Worm (Caenorhabditis elegans): ENCODE data around the gene cyp-14A2.

cyp-14A2 gene

ce11 chrX:13283462-13283861 lies 14.0 kb upstream of the cyp-14A2 start (continued):
- TF ChIP-seq F55B11.4 (tag; optimal IDR thresholded peaks at IDR 0.05; ENCODE audit: borderline replicate concordance, insufficient read depth) = no peak
- TF ChIP-seq lin-40 (tag; optimal IDR thresholded peaks at IDR 0.05) = no peak
- peak; percentile 11 for TF ChIP-seq snpc-4 (GFP tag; optimal IDR thresholded peaks at IDR 0.05)
- TF ChIP-seq snpc-4 (tag; optimal IDR thresholded peaks at IDR 0.05) = peak in 1 of 4 experiments; percentile 34
- peak; percentile 2 for TF ChIP-seq snpc-1.1 (tag; optimal IDR thresholded peaks at IDR 0.05; ENCODE audit: insufficient read depth)
- no peak for TF ChIP-seq snpc-1.3 (tag; optimal IDR thresholded peaks at IDR 0.05; ENCODE audit: insufficient read depth)
- no peak for TF ChIP-seq hlh-26 (GFP tag; conservative IDR thresholded peaks at IDR 0.05)
- TF ChIP-seq dox-1 (GFP tag; IDR thresholded peaks at IDR 0.05) = no peak
- TF ChIP-seq egl-18 (GFP tag; IDR thresholded peaks at IDR 0.05) = no peak
- TF ChIP-seq B0336.3 (GFP tag; IDR thresholded peaks at IDR 0.05) = no peak
- TF ChIP-seq aptf-2 (GFP tag; conservative IDR thresholded peaks at IDR 0.05) = no peak
- TF ChIP-seq C17E4.6 (GFP tag; IDR thresholded peaks at IDR 0.05) = no peak
- no peak for TF ChIP-seq lsl-1 (GFP tag; optimal IDR thresholded peaks at IDR 0.05)
- TF ChIP-seq nfyb-1 (GFP tag; IDR thresholded peaks at IDR 0.05) = peak; percentile 60; the same call in 1 of the 2 replicates
- no peak for TF ChIP-seq madf-6 (GFP tag; IDR thresholded peaks at IDR 0.05)
- peak; percentile 51 for TF ChIP-seq mes-4 (tag; optimal IDR thresholded peaks at IDR 0.05)
- TF ChIP-seq lin-35 (GFP tag; optimal IDR thresholded peaks at IDR 0.05) = no peak
- TF ChIP-seq C06A6.2 (GFP tag; conservative IDR thresholded peaks at IDR 0.05) = no peak
- no peak for TF ChIP-seq sea-2 (GFP tag; IDR thresholded peaks at IDR 0.05)
- no peak for TF ChIP-seq K11D2.4 (GFP tag; IDR thresholded peaks at IDR 0.05)
- TF ChIP-seq hmg-20 (GFP tag; IDR thresholded peaks at IDR 0.05) = no peak
- TF ChIP-seq gei-17 (GFP tag; optimal IDR thresholded peaks at IDR 0.05) = no peak
- TF ChIP-seq akir-1 (GFP tag; optimal IDR thresholded peaks at IDR 0.05) = no peak
- peak; percentile 65 for TF ChIP-seq hmg-1.2 (GFP tag; IDR thresholded peaks at IDR 0.05)
- peak; percentile 73 for TF ChIP-seq pbrm-1 (GFP tag; IDR thresholded peaks at IDR 0.05)
- TF ChIP-seq madf-3 (GFP tag; IDR thresholded peaks at IDR 0.05) = no peak
- no peak for TF ChIP-seq ceh-100 (GFP tag; IDR thresholded peaks at IDR 0.05)
- TF ChIP-seq Y79H2A.3 (GFP tag; conservative IDR thresholded peaks at IDR 0.05) = no peak
- peak; percentile 79 for TF ChIP-seq D2030.7 (GFP tag; IDR thresholded peaks at IDR 0.05)
- TF ChIP-seq T26A5.8 (tag; optimal IDR thresholded peaks at IDR 0.05) = no peak
- no peak for TF ChIP-seq somi-1 (GFP tag; optimal IDR thresholded peaks at IDR 0.05)
- no peak for TF ChIP-seq let-526 (GFP tag; IDR thresholded peaks at IDR 0.05)
- no peak for TF ChIP-seq bed-2 (GFP tag; IDR thresholded peaks at IDR 0.05)
- no peak for TF ChIP-seq tlf-1 (GFP tag; optimal IDR thresholded peaks at IDR 0.05)
- TF ChIP-seq snpc-3.4 (tag; optimal IDR thresholded peaks at IDR 0.05) = peak; percentile 9
- no peak for TF ChIP-seq F57C9.4 (tag; optimal IDR thresholded peaks at IDR 0.05)
- TF ChIP-seq ama-1 (optimal IDR thresholded peaks at IDR 0.05) = no peak
- peak in 1 of 2 experiments; percentile 91 for TF ChIP-seq ama-1 (GFP tag; optimal IDR thresholded peaks at IDR 0.05)
- TF ChIP-seq madf-8 (GFP tag; conservative IDR thresholded peaks at IDR 0.05) = no peak
- peak; percentile 65 for TF ChIP-seq F52B5.7 (tag; optimal IDR thresholded peaks at IDR 0.05)
- TF ChIP-seq hrde-1 (tag; optimal IDR thresholded peaks at IDR 0.05; ENCODE audit: borderline replicate concordance) = peak; percentile 51
- 0 out of 2 replicates have a peak, but pooled peaks have one; percentile 52 for TF ChIP-seq ekl-4 (GFP tag; IDR thresholded peaks at IDR 0.05)
- peak; percentile 65 for TF ChIP-seq ztf-18 (tag; optimal IDR thresholded peaks at IDR 0.05)
- peak; percentile 17 for TF ChIP-seq ceh-79 (tag; optimal IDR thresholded peaks at IDR 0.05)
- peak; percentile 18 for TF ChIP-seq ccch-3 (GFP tag; optimal IDR thresholded peaks at IDR 0.05)
- TF ChIP-seq lag-1 (GFP tag; IDR thresholded peaks at IDR 0.05) = no peak
- TF ChIP-seq Y95B8A.8 (GFP tag; IDR thresholded peaks at IDR 0.05) = no peak
- TF ChIP-seq dpl-1 (GFP tag; optimal IDR thresholded peaks at IDR 0.05) = no peak
- TF ChIP-seq ztf-25 (GFP tag; IDR thresholded peaks at IDR 0.05) = peak; percentile 89
